Fruit fly (Drosophila melanogaster) whole organism, embryonic: ENCODE data around the gene hale.

Experiments
- Abd-B ChIP-seq: fragments of 200-800 bp; sonication (Bioruptor generic); optimal IDR thresholded peaks from 2 replicates; lab custom pipeline; 2018; ENCODE audit warnings: missing biosample characterization, mild to moderate bottlenecking, missing genetic modification characterization, moderate library complexity
- Ada2b ChIP-seq: fragments of 200-800 bp; sonication (Bioruptor generic); IDR thresholded peaks from 2 replicates; pipeline ENCODE4 v1.3.6; 2022; ENCODE audit warnings: missing biosample characterization, missing genetic modification characterization
- Awh ChIP-seq: fragments of 200-800 bp; sonication (Bioruptor generic); IDR thresholded peaks from 2 replicates; pipeline ENCODE4, ENCODE4 v1.3.6; 2022; ENCODE audit warnings: missing biosample characterization, missing genetic modification characterization
- CG10654 ChIP-seq: fragments of 200-800 bp; sonication (Bioruptor generic); optimal IDR thresholded peaks from 2 replicates; lab custom pipeline; 2016; ENCODE audit warnings: missing biosample characterization, missing genetic modification characterization
- CG11093 ChIP-seq: fragments of 200-800 bp; sonication (Bioruptor generic); IDR thresholded peaks from 3 replicates; pipeline ENCODE4 v1.3.6; 2022; ENCODE audit warnings: missing biosample characterization, missing genetic modification characterization
- CG11504 ChIP-seq: fragments of 200-800 bp; sonication (Bioruptor generic); optimal IDR thresholded peaks from 3 replicates; lab custom pipeline; 2019; ENCODE audit warnings: missing biosample characterization, mild to moderate bottlenecking, missing genetic modification characterization, moderate library complexity
- CG11560 ChIP-seq: fragments of 200-800 bp; sonication (Bioruptor generic); IDR thresholded peaks from 3 replicates; pipeline ENCODE4 v1.3.6; 2022; ENCODE audit warnings: missing biosample characterization, missing genetic modification characterization
- CG12299 ChIP-seq: fragments of 200-800 bp; sonication (Bioruptor generic); optimal IDR thresholded peaks from 2 replicates; lab custom pipeline; 2018; ENCODE audit warnings: missing biosample characterization, mild to moderate bottlenecking, missing genetic modification characterization
- CG12659 ChIP-seq: fragments of 200-800 bp; sonication (Bioruptor generic); optimal IDR thresholded peaks from 3 replicates; lab custom pipeline; 2017; ENCODE audit warnings: mild to moderate bottlenecking, missing biosample characterization, missing genetic modification reagents, missing genetic modification characterization
- CG13424 ChIP-seq: fragments of 200-800 bp; sonication (Bioruptor generic); optimal IDR thresholded peaks from 2 replicates; lab custom pipeline; 2019; ENCODE audit warnings: missing biosample characterization, mild to moderate bottlenecking, missing genetic modification characterization, moderate library complexity
- CG14050 ChIP-seq: fragments of 200-800 bp; sonication (Bioruptor generic); IDR thresholded peaks from 3 replicates; pipeline ENCODE4 v1.3.6; 2022; ENCODE audit warnings: missing biosample characterization, missing genetic modification characterization
- CG14441 ChIP-seq: fragments of 200-800 bp; sonication (Bioruptor generic); IDR thresholded peaks from 2 replicates; pipeline ENCODE4 v1.3.6; 2022; ENCODE audit warnings: missing biosample characterization, missing genetic modification characterization
- CG15011 ChIP-seq: fragments of 200-800 bp; sonication (Bioruptor generic); optimal IDR thresholded peaks from 3 replicates; lab custom pipeline; 2018; ENCODE audit warnings: missing biosample characterization, mild to moderate bottlenecking, missing genetic modification characterization
- CG15601 ChIP-seq: fragments of 200-800 bp; sonication (Bioruptor generic); optimal IDR thresholded peaks from 3 replicates; lab custom pipeline; 2019; ENCODE audit warnings: missing biosample characterization, mild to moderate bottlenecking, missing genetic modification characterization, moderate library complexity
- CG15696 ChIP-seq: fragments of 200-800 bp; sonication (Bioruptor generic); optimal IDR thresholded peaks from 2 replicates; lab custom pipeline; 2019; ENCODE audit warnings: missing biosample characterization, mild to moderate bottlenecking, missing genetic modification characterization, moderate library complexity
- CG1647 ChIP-seq: fragments of 200-800 bp; sonication (Bioruptor generic); optimal IDR thresholded peaks from 3 replicates; lab custom pipeline; 2016; ENCODE audit warnings: missing biosample characterization, missing genetic modification characterization
- CG18599 ChIP-seq: fragments of 200-800 bp; sonication (Bioruptor generic); optimal IDR thresholded peaks from 3 replicates; lab custom pipeline; 2017; ENCODE audit warnings: missing biosample characterization, missing genetic modification characterization, mild to moderate bottlenecking, moderate library complexity, missing genetic modification reagents
- CG2875 ChIP-seq: fragments of 200-800 bp; sonication (Bioruptor generic); optimal IDR thresholded peaks from 2 replicates; lab custom pipeline; 2017; ENCODE audit warnings: missing biosample characterization, mild to moderate bottlenecking, missing genetic modification characterization, missing genetic modification reagents
- CG31441 ChIP-seq: fragments of 200-800 bp; sonication (Bioruptor generic); IDR thresholded peaks from 2 replicates; pipeline ENCODE4 v1.3.6; 2022; ENCODE audit warnings: missing biosample characterization, missing genetic modification characterization
- CG33557 ChIP-seq: fragments of 200-800 bp; sonication (Bioruptor generic); optimal IDR thresholded peaks from 2 replicates; lab custom pipeline; 2019; ENCODE audit warnings: missing biosample characterization, mild to moderate bottlenecking, missing genetic modification characterization, moderate library complexity
- CG9437 ChIP-seq: fragments of 200-800 bp; sonication (Bioruptor generic); optimal IDR thresholded peaks from 2 replicates; lab custom pipeline; 2018; ENCODE audit warnings: missing biosample characterization, mild to moderate bottlenecking, missing genetic modification characterization
- CG9609 ChIP-seq: fragments of 200-800 bp; sonication (Bioruptor generic); optimal IDR thresholded peaks from 3 replicates; lab custom pipeline; 2016; ENCODE audit warnings: missing biosample characterization, missing genetic modification characterization
- CG9817 ChIP-seq: fragments of 200-800 bp; sonication (Bioruptor generic); optimal IDR thresholded peaks from 2 replicates; lab custom pipeline; 2018; ENCODE audit warnings: missing biosample characterization, mild to moderate bottlenecking, missing genetic modification characterization, moderate library complexity
- Dll ChIP-seq: fragments of 200-800 bp; sonication (Bioruptor generic); IDR thresholded peaks from 4 replicates; pipeline ENCODE4 v1.3.6; 2022; ENCODE audit warnings: missing biosample characterization, missing genetic modification characterization; ENCODE audit not compliant: partially characterized antibody
- Dp ChIP-seq: fragments of 200-800 bp; sonication (Bioruptor generic); optimal IDR thresholded peaks from 2 replicates; lab custom pipeline; 2018; ENCODE audit warnings: missing biosample characterization, mild to moderate bottlenecking, missing genetic modification characterization, moderate library complexity
- Elba2 ChIP-seq: fragments of 200-800 bp; sonication (Bioruptor generic); optimal IDR thresholded peaks from 3 replicates; lab custom pipeline; 2016; ENCODE audit warnings: missing biosample characterization, missing genetic modification characterization
- GATAe ChIP-seq: fragments of 200-800 bp; sonication (Bioruptor generic); conservative IDR thresholded peaks from 2 replicates; pipeline ENCODE4 v1.3.6; 2022; ENCODE audit warnings: missing biosample characterization, missing genetic modification characterization
- HLH4C ChIP-seq: fragments of 200-800 bp; sonication (Bioruptor generic); IDR thresholded peaks from 3 replicates; pipeline ENCODE4 v1.3.6; 2022; ENCODE audit warnings: missing biosample characterization, missing genetic modification characterization; ENCODE audit not compliant: partially characterized antibody
- HmgD ChIP-seq: fragments of 200-800 bp; sonication (Bioruptor generic); optimal IDR thresholded peaks from 3 replicates; lab custom pipeline; 2016; ENCODE audit warnings: missing biosample characterization, missing genetic modification characterization
- Hr78 ChIP-seq, 2 experiments: fragments of 200-800 bp in 1 of 2; fragments of >200 bp in 1 of 2; sonication (Bioruptor generic) in 1 of 2; optimal IDR thresholded peaks; 2 replicates each; lab custom pipeline; 2017 to 2019; ENCODE audit warnings: missing biosample characterization in 2 of 2, missing genetic modification characterization in 2 of 2, mild to moderate bottlenecking in 1 of 2, moderate library complexity in 1 of 2
- MESR4 ChIP-seq: fragments of 200-800 bp; sonication (Bioruptor generic); optimal IDR thresholded peaks from 2 replicates; lab custom pipeline; 2018; ENCODE audit warnings: missing biosample characterization, mild to moderate bottlenecking, missing genetic modification characterization, moderate library complexity
- Poxn ChIP-seq: fragments of 200-800 bp; sonication (Bioruptor generic); IDR thresholded peaks from 2 replicates; pipeline ENCODE4 v1.3.6; 2022; ENCODE audit warnings: missing biosample characterization, missing genetic modification characterization
- Vsx1 ChIP-seq: fragments of 200-800 bp; sonication (Bioruptor generic); optimal IDR thresholded peaks from 2 replicates; lab custom pipeline; 2017; ENCODE audit warnings: missing biosample characterization, mild to moderate bottlenecking, missing genetic modification characterization, missing genetic modification reagents
- ato ChIP-seq: fragments of 200-800 bp; sonication (Bioruptor generic); IDR thresholded peaks from 2 replicates; pipeline ENCODE4 v1.3.6; 2022; ENCODE audit warnings: missing biosample characterization, missing genetic modification characterization; ENCODE audit not compliant: partially characterized antibody
- disco-r ChIP-seq: fragments of 200-800 bp; sonication (Bioruptor generic); optimal IDR thresholded peaks from 2 replicates; lab custom pipeline; 2016; ENCODE audit warnings: missing biosample characterization, missing genetic modification characterization
- eve ChIP-seq, 2 experiments: fragments of >200 bp; optimal IDR thresholded peaks; 2 replicates each; lab custom pipeline; 2017; ENCODE audit warnings: missing biosample characterization in 2 of 2, missing genetic modification characterization in 2 of 2
- fu2 ChIP-seq: fragments of 200-800 bp; sonication (Bioruptor generic); optimal IDR thresholded peaks from 2 replicates; lab custom pipeline; 2016; ENCODE audit warnings: missing biosample characterization, missing genetic modification characterization
- gfzf ChIP-seq: fragments of 200-800 bp; sonication (Bioruptor generic); optimal IDR thresholded peaks from 2 replicates; lab custom pipeline; 2016; ENCODE audit warnings: missing biosample characterization, mild to moderate bottlenecking, missing genetic modification characterization, moderate library complexity
- gt ChIP-seq: fragments of 200-800 bp; sonication (Bioruptor generic); IDR thresholded peaks from 2 replicates; pipeline ENCODE4 v1.3.6; 2022; ENCODE audit warnings: missing biosample characterization, missing genetic modification characterization
- hb ChIP-seq: fragments of 200-800 bp; sonication (Bioruptor generic); IDR thresholded peaks from 3 replicates; pipeline ENCODE4 v1.3.6; 2022; ENCODE audit warnings: missing biosample characterization, missing genetic modification characterization; ENCODE audit not compliant: partially characterized antibody
- jumu ChIP-seq: fragments of 200-800 bp; sonication (Bioruptor generic); optimal IDR thresholded peaks from 3 replicates; lab custom pipeline; 2016; ENCODE audit warnings: missing biosample characterization, missing genetic modification characterization
- lola ChIP-seq, 3 experiments: fragments of >200 bp in 2 of 3; fragments of 200-800 bp in 1 of 3; sonication (Bioruptor generic) in 1 of 3; optimal IDR thresholded peaks; 2 replicates each; lab custom pipeline; 2017 to 2019; ENCODE audit warnings: missing biosample characterization in 3 of 3, missing genetic modification characterization in 3 of 3, mild to moderate bottlenecking in 1 of 3, moderate library complexity in 1 of 3
- mam ChIP-seq: fragments of 200-800 bp; sonication (Bioruptor generic); optimal IDR thresholded peaks from 3 replicates; lab custom pipeline; 2016; ENCODE audit warnings: missing biosample characterization, missing genetic modification characterization
- nerfin-2 ChIP-seq: fragments of 200-800 bp; sonication (Bioruptor generic); IDR thresholded peaks from 2 replicates; pipeline ENCODE4 v1.3.6; 2022; ENCODE audit warnings: missing biosample characterization, missing genetic modification characterization; ENCODE audit not compliant: partially characterized antibody
- prd ChIP-seq, 3 experiments: fragments of >200 bp in 2 of 3; fragments of 200-800 bp in 1 of 3; sonication (Bioruptor generic) in 1 of 3; optimal IDR thresholded peaks in 2 of 3; IDR thresholded peaks in 1 of 3; 2 replicates in 2 of 3; 3 replicates in 1 of 3; pipeline versions ENCODE4 v1.3.6 to Lab custom; 2017 to 2022; ENCODE audit warnings: missing biosample characterization in 1 of 3, missing genetic modification characterization in 1 of 3
- sd ChIP-seq: fragments of 200-800 bp; sonication (Bioruptor generic); optimal IDR thresholded peaks from 3 replicates; lab custom pipeline; 2018; ENCODE audit warnings: missing biosample characterization, mild to moderate bottlenecking, missing genetic modification characterization, moderate library complexity
- sna ChIP-seq: fragments of 200-800 bp; sonication (Bioruptor generic); IDR thresholded peaks from 2 replicates; pipeline ENCODE4 v1.3.6; 2022; ENCODE audit warnings: missing biosample characterization, missing genetic modification characterization; ENCODE audit not compliant: partially characterized antibody
- wdn ChIP-seq: fragments of 200-800 bp; sonication (Bioruptor generic); IDR thresholded peaks from 2 replicates; pipeline ENCODE4 v1.3.6; 2022; ENCODE audit warnings: missing biosample characterization, missing genetic modification characterization
- zfh1 ChIP-seq: fragments of 200-800 bp; sonication (Bioruptor generic); IDR thresholded peaks from 3 replicates; pipeline ENCODE4 v1.3.6; 2022; ENCODE audit warnings: missing biosample characterization, missing genetic modification characterization

The hale gene

DNA sequence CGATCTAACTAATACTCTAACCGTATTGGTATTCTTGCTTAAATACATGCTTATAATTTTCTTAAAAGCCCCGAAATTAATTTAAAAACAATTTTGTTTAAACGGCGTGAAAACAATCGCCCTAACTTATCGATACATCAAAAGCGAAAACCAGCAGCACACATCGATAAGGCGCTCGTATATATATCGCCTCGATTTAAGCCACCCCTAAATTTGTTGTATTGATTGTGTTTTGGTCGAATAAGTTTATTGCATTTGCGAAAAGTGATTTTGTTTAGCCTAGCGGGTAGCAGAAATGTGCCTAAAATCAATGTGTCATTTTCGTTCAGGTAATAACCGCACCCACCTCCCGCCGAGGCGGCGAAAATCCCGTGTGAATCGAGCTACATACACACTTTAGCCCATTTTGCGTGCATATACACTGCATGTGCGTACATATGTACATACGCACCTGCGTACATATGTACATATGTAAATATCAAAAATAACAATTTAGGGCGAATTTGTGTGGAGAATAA, 6.1 kb upstream of the hale start, which contains the start of the genes CG7646 and Nca (continued):
- TF ChIP-seq CG15696 (tag; lab: Kevin White, UChicago) (peak; percentile 47), CG1647 (GFP tag; lab: Kevin White, UChicago) (no peak), lola (GFP tag; optimal IDR thresholded peaks at IDR 0.05; lab: Kevin White, UChicago) (no peak), gfzf (GFP tag; lab: Kevin White, UChicago) (peak; percentile 27), CG9609 (GFP tag; lab: Kevin White, UChicago) (no peak), gt (GFP tag; lab: Robert Waterston, UW) (no peak), zfh1 (GFP tag; lab: Robert Waterston, UW) (no peak), CG12659 (GFP tag; lab: Kevin White, UChicago) (peak; percentile 50), CG12299 (tag; lab: Kevin White, UChicago) (no peak), CG15601 (tag; lab: Kevin White, UChicago) (peak; percentile 26), HLH4C (GFP tag; lab: Robert Waterston, UW) (peak; percentile 89), nerfin-2 (GFP tag; lab: Robert Waterston, UW) (peak; percentile 69; the same call in 1 of the 2 replicates), CG9437 (GFP tag; lab: Kevin White, UChicago) (no peak), MESR4 (GFP tag; lab: Kevin White, UChicago) (peak; percentile 89), Abd-B (no peak), CG18599 (GFP tag; lab: Kevin White, UChicago) (no peak), CG14441 (GFP tag; lab: Robert Waterston, UW) (no peak), Ada2b (GFP tag; lab: Robert Waterston, UW) (no peak), CG11560 (tag; lab: Robert Waterston, UW) (no peak), prd (optimal IDR thresholded peaks at IDR 0.05; lab: Kevin White, UChicago) (no peak), prd (GFP tag; IDR thresholded peaks at IDR 0.05; lab: Robert Waterston, UW) (no peak), CG9817 (tag; lab: Kevin White, UChicago) (no peak), mam (no peak), sd (tag; lab: Kevin White, UChicago) (no peak), Hr78 (GFP tag; optimal IDR thresholded peaks at IDR 0.05; lab: Kevin White, UChicago) (no peak), Elba2 (GFP tag; lab: Kevin White, UChicago) (peak; percentile 77), wdn (GFP tag; lab: Robert Waterston, UW) (no peak), CG2875 (GFP tag; lab: Kevin White, UChicago) (no peak), CG31441 (GFP tag; lab: Robert Waterston, UW) (peak; percentile 32; the same call in 1 of the 2 replicates), eve (GFP tag; optimal IDR thresholded peaks at IDR 0.05; lab: Kevin White, UChicago) (peak in 1 of 2 experiments; percentile 17), Dp (GFP tag; lab: Kevin White, UChicago) (peak; percentile 60), hb (peak; percentile 90), CG33557 (GFP tag; lab: Kevin White, UChicago) (peak; percentile 58), CG15011 (no peak), fu2 (GFP tag; lab: Kevin White, UChicago) (no peak), jumu (GFP tag; lab: Kevin White, UChicago) (no peak), Awh (GFP tag; lab: Robert Waterston, UW) (no peak), Vsx1 (GFP tag; lab: Kevin White, UChicago) (no peak), Poxn (no peak), disco-r (GFP tag; lab: Kevin White, UChicago) (no peak), HmgD (GFP tag; lab: Kevin White, UChicago) (no peak), GATAe (no peak), CG11504 (tag; lab: Kevin White, UChicago) (no peak), CG11093 (GFP tag; lab: Robert Waterston, UW) (no peak; the same call in 2 of the 3 replicates), CG10654 (GFP tag; lab: Kevin White, UChicago) (no peak), Dll (peak; percentile 92), ato (peak; percentile 86), sna (GFP tag; lab: Robert Waterston, UW) (peak; percentile 85), CG13424 (tag; lab: Kevin White, UChicago) (peak; percentile 12), CG14050 (GFP tag; lab: Robert Waterston, UW) (no peak)
